Fruit fly (Drosophila melanogaster): ENCODE measurements around the gene CG13078.

Gene CG13078

DNA sequence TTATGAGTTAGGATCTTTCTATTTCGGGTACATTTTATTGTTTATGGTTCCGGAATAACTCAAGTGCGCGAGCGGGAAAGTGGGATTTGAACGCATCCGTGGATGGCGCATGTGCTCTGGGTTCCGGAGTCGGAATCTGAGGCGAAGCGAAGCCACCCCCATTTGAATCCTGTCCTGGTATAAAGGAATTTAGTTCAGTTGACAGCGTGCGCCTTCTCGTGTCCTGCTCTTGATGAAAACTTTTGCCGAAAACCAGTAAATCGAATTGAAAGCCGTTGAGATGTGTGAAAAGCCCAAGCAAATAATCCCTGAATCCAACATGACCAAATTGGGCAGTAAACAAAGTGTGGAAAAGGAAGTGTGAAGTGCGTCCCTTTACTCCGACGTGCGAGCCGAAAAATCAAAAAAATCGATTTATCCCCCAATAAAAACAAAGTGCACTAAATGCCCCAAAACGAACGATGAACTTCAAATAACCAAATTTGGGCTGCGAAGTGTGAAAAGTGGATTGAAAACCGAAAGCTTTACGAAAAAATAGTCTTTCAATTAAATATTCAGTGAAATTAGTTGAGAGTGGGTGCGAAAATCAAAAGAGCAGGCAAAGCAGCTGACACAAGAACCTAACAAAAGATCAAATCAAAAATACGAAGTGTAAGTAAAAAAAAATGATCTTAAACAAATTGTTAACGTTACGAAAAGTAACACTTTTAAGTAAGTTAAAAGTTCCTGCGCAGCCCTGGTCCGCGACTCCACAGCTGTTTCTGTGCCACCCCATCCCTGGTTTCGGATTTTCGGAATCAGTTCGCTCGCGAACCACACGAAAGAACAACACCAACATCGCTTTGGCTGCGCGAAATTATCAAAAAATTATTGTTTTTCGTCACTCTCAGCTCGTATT lies 23.0 kb downstream of the CG13078 start, which contains the start of gene Lar (continued):
- TF ChIP-seq Lim3 (GFP tag; IDR thresholded peaks at IDR 0.05) (no peak), vnd (GFP tag; IDR thresholded peaks at IDR 0.05; ENCODE audit: partially characterized antibody) (no peak), mam (GFP tag; optimal IDR thresholded peaks at IDR 0.05) (peak; percentile 74), CG7786 (GFP tag; optimal IDR thresholded peaks at IDR 0.05) (peak; percentile 32), Side (GFP tag; optimal IDR thresholded peaks at IDR 0.05) (peak; percentile 74), btn (GFP tag; optimal IDR thresholded peaks at IDR 0.05) (peak; percentile 9), CG4730 (GFP tag; IDR thresholded peaks at IDR 0.05) (0 out of 2 replicates have a peak, but pooled peaks have one; percentile 9), peb (GFP tag; IDR thresholded peaks at IDR 0.05) (0 out of 2 replicates have a peak, but pooled peaks have one; percentile 43), CG2678 (tag; optimal IDR thresholded peaks at IDR 0.05) (peak; percentile 60), CG11723 (GFP tag; optimal IDR thresholded peaks at IDR 0.05) (peak; percentile 34), CG31365 (tag; optimal IDR thresholded peaks at IDR 0.05) (peak; percentile 28), CG17361 (GFP tag; IDR thresholded peaks at IDR 0.05) (peak; percentile 69), Eip74EF (GFP tag; optimal IDR thresholded peaks at IDR 0.05) (no peak), CG2202 (tag; optimal IDR thresholded peaks at IDR 0.05) (no peak), dimm (GFP tag; IDR thresholded peaks at IDR 0.05) (no peak), pb (GFP tag; optimal IDR thresholded peaks at IDR 0.05) (peak; percentile 23), CG3995 (GFP tag; optimal IDR thresholded peaks at IDR 0.05) (peak; percentile 96), tap (tag; optimal IDR thresholded peaks at IDR 0.05) (no peak), croc (GFP tag; conservative IDR thresholded peaks at IDR 0.05) (peak; percentile 34; the same call in 1 of the 3 replicates), CG12391 (tag; optimal IDR thresholded peaks at IDR 0.05) (peak; percentile 72), fru (optimal IDR thresholded peaks at IDR 0.05) (no peak), CG14860 (GFP tag; IDR thresholded peaks at IDR 0.05; ENCODE audit: partially characterized antibody) (no peak), CG6791 (GFP tag; IDR thresholded peaks at IDR 0.05; ENCODE audit: partially characterized antibody) (no peak), lab (GFP tag; optimal IDR thresholded peaks at IDR 0.05) (peak; percentile 79), inv (GFP tag; IDR thresholded peaks at IDR 0.05; ENCODE audit: partially characterized antibody) (no peak), stc (GFP tag; IDR thresholded peaks at IDR 0.05) (peak; percentile 35; the same call in 1 of the 2 replicates), CG9817 (tag; optimal IDR thresholded peaks at IDR 0.05) (peak; percentile 60), CG4854 (GFP tag; optimal IDR thresholded peaks at IDR 0.05) (peak; percentile 39), abd-A (tag; optimal IDR thresholded peaks at IDR 0.05) (no peak), CG3838 (GFP tag; optimal IDR thresholded peaks at IDR 0.05) (no peak), maf-S (GFP tag; optimal IDR thresholded peaks at IDR 0.05) (peak; percentile 66), Antp (GFP tag; optimal IDR thresholded peaks at IDR 0.05) (peak; percentile 74), Dek (tag; optimal IDR thresholded peaks at IDR 0.05) (peak; percentile 55), Sry-β (GFP tag; optimal IDR thresholded peaks at IDR 0.05) (peak; percentile 26), CG3281 (GFP tag; optimal IDR thresholded peaks at IDR 0.05) (peak; percentile 66), corto (GFP tag; optimal IDR thresholded peaks at IDR 0.05) (no peak), CG10431 (GFP tag; optimal IDR thresholded peaks at IDR 0.05) (peak; percentile 53), Dad (GFP tag; optimal IDR thresholded peaks at IDR 0.05) (peak; percentile 53), CG8388 (GFP tag; optimal IDR thresholded peaks at IDR 0.05) (peak; percentile 42), hb (GFP tag; IDR thresholded peaks at IDR 0.05; ENCODE audit: partially characterized antibody) (no peak), CG14667 (GFP tag; IDR thresholded peaks at IDR 0.05) (no peak), Hr3 (GFP tag; optimal IDR thresholded peaks at IDR 0.05) (peak; percentile 41), pzg (GFP tag; optimal IDR thresholded peaks at IDR 0.05) (peak; percentile 79), Opbp (GFP tag; IDR thresholded peaks at IDR 0.05; ENCODE audit: partially characterized antibody) (no peak; the same call in 2 of the 3 replicates), dati (GFP tag; IDR thresholded peaks at IDR 0.05) (no peak), CG34376 (GFP tag; optimal IDR thresholded peaks at IDR 0.05) (peak; percentile 66), CG14014 (GFP tag; IDR thresholded peaks at IDR 0.05) (peak; percentile 43; the same call in 1 of the 2 replicates), zfh1 (GFP tag; IDR thresholded peaks at IDR 0.05) (peak; percentile 67)
